Fruit fly (Drosophila melanogaster): Measurements from ENCODE around the gene Hrb87F.
A peak's percentile ranks its signal among the peaks of the same experiment; 100 is the strongest.

The Hrb87F gene

DNA sequence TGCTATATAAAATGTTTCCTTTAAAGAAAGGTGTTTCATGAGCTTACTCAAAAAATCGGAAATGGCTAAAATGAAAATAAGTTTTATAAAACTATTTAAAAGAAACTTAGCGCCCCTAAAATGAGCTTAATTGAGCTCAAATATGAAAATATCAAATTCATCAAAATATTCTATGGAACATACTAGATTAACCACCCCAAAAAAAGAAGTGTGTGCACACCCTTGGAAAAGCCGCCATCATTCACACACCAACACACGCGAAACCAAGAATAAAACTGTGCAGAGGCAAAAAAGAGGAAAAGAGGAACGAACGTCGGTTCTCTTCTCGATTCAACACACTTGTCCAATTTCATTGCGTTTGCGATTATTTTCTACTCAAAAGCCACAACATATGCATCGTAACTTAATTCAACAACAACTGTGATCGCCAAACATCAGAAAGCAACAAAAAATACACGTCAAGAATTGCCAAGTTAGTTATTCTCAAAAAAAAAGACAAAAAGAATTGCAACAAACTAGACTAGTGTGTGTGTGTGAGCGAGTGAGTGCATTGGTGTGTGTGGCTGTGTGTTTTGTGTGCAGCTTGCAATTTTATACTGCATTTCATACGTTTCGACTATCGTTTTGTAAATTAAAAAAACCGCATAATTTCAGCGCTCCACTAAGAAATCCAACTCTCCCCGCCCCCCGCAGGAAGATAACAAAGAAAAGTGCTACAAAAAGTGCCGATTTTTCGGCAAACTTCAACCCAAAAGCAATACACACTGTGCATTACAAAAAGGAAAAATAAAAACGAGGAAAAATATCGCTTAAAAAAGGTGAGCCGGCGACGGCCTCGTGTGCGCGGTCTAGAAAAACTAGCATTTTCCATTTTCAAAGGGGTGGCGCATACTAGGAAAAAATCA is 13.3 kb downstream of the Hrb87F start, which contains the start of gene rin (continued):
- TF ChIP-seq Oaz (GFP tag; IDR thresholded peaks at IDR 0.05) (no peak), btn (GFP tag; optimal IDR thresholded peaks at IDR 0.05) (no peak), gsb-n (tag; optimal IDR thresholded peaks at IDR 0.05) (no peak), CG32767 (GFP tag; IDR thresholded peaks at IDR 0.05) (no peak), Xbp1 (GFP tag; optimal IDR thresholded peaks at IDR 0.05) (no peak), Hand (GFP tag; optimal IDR thresholded peaks at IDR 0.05) (no peak), C15 (GFP tag; IDR thresholded peaks at IDR 0.05) (no peak), pb (GFP tag; optimal IDR thresholded peaks at IDR 0.05) (no peak), chn (GFP tag; optimal IDR thresholded peaks at IDR 0.05) (no peak), Rx (GFP tag; IDR thresholded peaks at IDR 0.05) (no peak), insv (GFP tag; optimal IDR thresholded peaks at IDR 0.05) (peak in 1 of 2 experiments; percentile 13), hbn (GFP tag; IDR thresholded peaks at IDR 0.05; ENCODE audit: partially characterized antibody) (no peak), slou (GFP tag; optimal IDR thresholded peaks at IDR 0.05) (no peak), shn (GFP tag; optimal IDR thresholded peaks at IDR 0.05) (no peak), prd (optimal IDR thresholded peaks at IDR 0.05) (no peak), prd (GFP tag; IDR thresholded peaks at IDR 0.05) (no peak), Opbp (GFP tag; IDR thresholded peaks at IDR 0.05; ENCODE audit: partially characterized antibody) (no peak), CG8944 (GFP tag; optimal IDR thresholded peaks at IDR 0.05) (no peak), Side (GFP tag; optimal IDR thresholded peaks at IDR 0.05) (no peak), az2 (GFP tag; optimal IDR thresholded peaks at IDR 0.05) (no peak), ftz-f1 (GFP tag; optimal IDR thresholded peaks at IDR 0.05) (no peak), dm (GFP tag; optimal IDR thresholded peaks at IDR 0.05) (peak; percentile 2), CG7963 (GFP tag; IDR thresholded peaks at IDR 0.05; ENCODE audit: partially characterized antibody) (no peak), Nf-YB (GFP tag; optimal IDR thresholded peaks at IDR 0.05) (no peak), Med (GFP tag) (peak; percentile 28), fu2 (GFP tag; optimal IDR thresholded peaks at IDR 0.05) (no peak), CG33557 (GFP tag; optimal IDR thresholded peaks at IDR 0.05) (no peak), PHDP (tag; optimal IDR thresholded peaks at IDR 0.05) (no peak), ash1 (GFP tag; optimal IDR thresholded peaks at IDR 0.05) (no peak), eve (GFP tag; optimal IDR thresholded peaks at IDR 0.05) (no peak), nerfin-1 (tag; optimal IDR thresholded peaks at IDR 0.05) (peak; percentile 23), ems (GFP tag; optimal IDR thresholded peaks at IDR 0.05) (no peak), Optix (GFP tag; IDR thresholded peaks at IDR 0.05) (no peak), vvl (GFP tag; IDR thresholded peaks at IDR 0.05) (no peak; the same call in 1 of the 2 replicates), CG18476 (GFP tag; optimal IDR thresholded peaks at IDR 0.05) (no peak), tll (GFP tag; optimal IDR thresholded peaks at IDR 0.05) (no peak), ap (GFP tag; IDR thresholded peaks at IDR 0.05) (no peak), BEAF-32 (GFP tag; optimal IDR thresholded peaks at IDR 0.05) (no peak), corto (GFP tag; optimal IDR thresholded peaks at IDR 0.05) (no peak), CG13894 (tag; optimal IDR thresholded peaks at IDR 0.05) (no peak), CG4424 (GFP tag; optimal IDR thresholded peaks at IDR 0.05) (no peak), CG2202 (tag; optimal IDR thresholded peaks at IDR 0.05) (no peak), CG34376 (GFP tag; optimal IDR thresholded peaks at IDR 0.05) (no peak), CG6765 (GFP tag; optimal IDR thresholded peaks at IDR 0.05) (no peak), pita (GFP tag; optimal IDR thresholded peaks at IDR 0.05) (no peak), ATbp (GFP tag; optimal IDR thresholded peaks at IDR 0.05) (no peak), CG15479 (GFP tag; optimal IDR thresholded peaks at IDR 0.05) (peak; percentile 42), CG4820 (GFP tag; optimal IDR thresholded peaks at IDR 0.05) (no peak), gcm2 (GFP tag; optimal IDR thresholded peaks at IDR 0.05) (no peak)
